Worm (Caenorhabditis elegans) whole organism, L4 larva: ENCODE measurements around the gene R09E10.2.

ENCODE experiments used
- R02D3.7 ChIP-seq: fragments of 150-350 bp; sonication (generic microtip); optimal IDR thresholded peaks from 3 replicates; lab custom pipeline; 2014; ENCODE audit warnings: missing biosample characterization, missing genetic modification characterization
- Y48G9A.11 ChIP-seq: fragments of 200-800 bp; sonication (Bioruptor generic); IDR thresholded peaks from 2 replicates; pipeline ENCODE4 v1.3.6; 2022; ENCODE audit warnings: missing genetic modification reagents, missing genetic modification characterization, missing compliant biosample characterization
- ZK546.5 ChIP-seq, 2 experiments: sonication (generic microtip); optimal IDR thresholded peaks; 2 replicates each; lab custom pipeline; 2017; ENCODE audit warnings: missing biosample characterization in 2 of 2, missing genetic modification characterization in 2 of 2
- aha-1 ChIP-seq: fragments of 150-350 bp; peaks from one replicate; lab custom pipeline; 2014; ENCODE audit warnings: missing biosample characterization, missing genetic modification characterization
- arid-1 ChIP-seq: fragments of 200-800 bp; sonication (Bioruptor generic); conservative IDR thresholded peaks from 2 replicates; pipeline ENCODE4 v1.3.6; 2022; ENCODE audit warnings: missing genetic modification reagents, missing genetic modification characterization, missing compliant biosample characterization
- ceh-28 ChIP-seq: fragments of 150-350 bp; optimal IDR thresholded peaks from 2 replicates; lab custom pipeline; 2014; ENCODE audit warnings: missing biosample characterization, missing genetic modification reagents, missing genetic modification characterization
- ceh-82 ChIP-seq: sonication (generic microtip); optimal IDR thresholded peaks from 2 replicates; lab custom pipeline; 2017; ENCODE audit warnings: missing biosample characterization, missing genetic modification characterization
- daf-8 ChIP-seq: fragments of 200-800 bp; sonication (Bioruptor generic); IDR thresholded peaks from 2 replicates; pipeline ENCODE4 v1.3.6; 2022; ENCODE audit warnings: missing genetic modification characterization, missing compliant biosample characterization
- fos-1 ChIP-seq: fragments of 150-350 bp; optimal IDR thresholded peaks from 2 replicates; lab custom pipeline; 2014; ENCODE audit warnings: missing biosample characterization, missing genetic modification characterization
- hlh-11 ChIP-seq: fragments of 200-800 bp; sonication (Bioruptor generic); optimal IDR thresholded peaks from 2 replicates; lab custom pipeline; 2018; ENCODE audit warnings: mild to moderate bottlenecking, missing genetic modification characterization, missing compliant biosample characterization
- hlh-30 ChIP-seq: sonication (generic microtip); optimal IDR thresholded peaks from 2 replicates; lab custom pipeline; 2017; ENCODE audit warnings: antibody characterized with exemption, mild to moderate bottlenecking, missing genetic modification characterization, missing compliant biosample characterization; ENCODE audit not compliant: insufficient read depth
- hmg-1.1 ChIP-seq: fragments of 200-800 bp; sonication (Bioruptor generic); IDR thresholded peaks from 2 replicates; pipeline ENCODE4 v1.3.6; 2022; ENCODE audit warnings: missing genetic modification reagents, missing genetic modification characterization, missing compliant biosample characterization
- lin-1 ChIP-seq: fragments of 200-800 bp; sonication (Bioruptor generic); IDR thresholded peaks from 2 replicates; pipeline ENCODE4 v1.3.6; 2022; ENCODE audit warnings: missing genetic modification reagents, missing genetic modification characterization, missing compliant biosample characterization
- lin-13 ChIP-seq: fragments of 150-350 bp; optimal IDR thresholded peaks from 2 replicates; lab custom pipeline; 2014; ENCODE audit warnings: missing biosample characterization, missing genetic modification reagents, missing genetic modification characterization
- lin-29 ChIP-seq: fragments of 200-800 bp; sonication (Bioruptor generic); IDR thresholded peaks from 2 replicates; pipeline ENCODE4 v1.3.6; 2022; ENCODE audit warnings: missing genetic modification reagents, missing genetic modification characterization, missing compliant biosample characterization
- lin-38 ChIP-seq: fragments of 200-800 bp; sonication (Bioruptor generic); IDR thresholded peaks from 2 replicates; pipeline ENCODE4 v1.3.6; 2022; ENCODE audit warnings: missing genetic modification reagents, missing genetic modification characterization, missing compliant biosample characterization
- lir-3 ChIP-seq: sonication (generic microtip); optimal IDR thresholded peaks from 2 replicates; lab custom pipeline; 2016; ENCODE audit warnings: mild to moderate bottlenecking, missing genetic modification characterization, missing compliant biosample characterization
- mdl-1 ChIP-seq, 2 experiments: fragments of 150-350 bp in 1 of 2; sonication (generic microtip) in 1 of 2; optimal IDR thresholded peaks; 2 replicates each; lab custom pipeline; 2014 to 2017; ENCODE audit warnings: missing biosample characterization in 2 of 2, missing genetic modification characterization in 2 of 2
- nhr-102 ChIP-seq: sonication (generic microtip); optimal IDR thresholded peaks from 2 replicates; lab custom pipeline; 2016; ENCODE audit warnings: mild to moderate bottlenecking, missing genetic modification characterization, moderate library complexity, missing compliant biosample characterization
- nhr-11 ChIP-seq: fragments of 150-350 bp; optimal IDR thresholded peaks from 2 replicates; lab custom pipeline; 2014; ENCODE audit warnings: missing biosample characterization, missing genetic modification characterization
- nhr-28 ChIP-seq: fragments of 150-350 bp; optimal IDR thresholded peaks from 2 replicates; lab custom pipeline; 2014; ENCODE audit warnings: missing biosample characterization, missing genetic modification characterization
- nhr-6 ChIP-seq: fragments of 150-350 bp; optimal IDR thresholded peaks from 2 replicates; lab custom pipeline; 2014; ENCODE audit warnings: missing biosample characterization, missing genetic modification characterization
- nhr-77 ChIP-seq: fragments of 150-350 bp; optimal IDR thresholded peaks from 2 replicates; lab custom pipeline; 2014; ENCODE audit warnings: missing biosample characterization, missing genetic modification characterization
- pha-4 ChIP-seq, 2 experiments: fragments of 150-350 bp in 1 of 2; fragments of 200-800 bp in 1 of 2; sonication (Bioruptor generic) in 1 of 2; IDR thresholded peaks in 1 of 2; optimal IDR thresholded peaks in 1 of 2; 2 replicates each; pipeline versions ENCODE4 v1.3.6 to Lab custom; 2014 to 2022; ENCODE audit warnings: missing genetic modification characterization in 2 of 2, missing genetic modification reagents in 2 of 2, missing biosample characterization in 1 of 2, missing compliant biosample characterization in 1 of 2
- php-3 ChIP-seq: fragments of 200-800 bp; sonication (Bioruptor generic); IDR thresholded peaks from 2 replicates; pipeline ENCODE4 v1.3.6; 2022; ENCODE audit warnings: missing genetic modification reagents, missing genetic modification characterization, missing compliant biosample characterization
- pqm-1 ChIP-seq: sonication (generic microtip); optimal IDR thresholded peaks from 2 replicates; lab custom pipeline; 2017; ENCODE audit warnings: missing biosample characterization, missing genetic modification characterization
- rbr-2 ChIP-seq: sonication (generic microtip); optimal IDR thresholded peaks from 2 replicates; lab custom pipeline; 2016; ENCODE audit warnings: missing genotype, missing genetic modification characterization, missing compliant biosample characterization
- sdz-12 ChIP-seq: fragments of 200-800 bp; sonication (Bioruptor generic); optimal IDR thresholded peaks from 2 replicates; lab custom pipeline; 2018; ENCODE audit warnings: mild to moderate bottlenecking, missing genetic modification characterization, missing compliant biosample characterization
- snpc-1.2 ChIP-seq: fragments of 200-800 bp; sonication (Bioruptor generic); IDR thresholded peaks from 2 replicates; pipeline ENCODE4 v1.3.6; 2022; ENCODE audit warnings: missing genetic modification reagents, missing genetic modification characterization, missing compliant biosample characterization
- spr-1 ChIP-seq: sonication (generic microtip); optimal IDR thresholded peaks from 2 replicates; lab custom pipeline; 2016; ENCODE audit warnings: mild to moderate bottlenecking, missing genetic modification characterization, missing compliant biosample characterization
- tra-1 ChIP-seq: fragments of 200-800 bp; sonication (Bioruptor generic); IDR thresholded peaks from 2 replicates; pipeline ENCODE4 v1.3.6; 2022; ENCODE audit warnings: missing genetic modification reagents, missing genetic modification characterization, missing compliant biosample characterization
- unc-130 ChIP-seq: sonication (generic microtip); optimal IDR thresholded peaks from 2 replicates; lab custom pipeline; 2016; ENCODE audit warnings: missing genetic modification reagents, missing genetic modification characterization, missing compliant biosample characterization
- unc-62 ChIP-seq, 3 experiments: fragments of 150-350 bp in 1 of 3; sonication (generic microtip); optimal IDR thresholded peaks in 2 of 3; peaks in 1 of 3; 1 replicate in 1 of 3; 2 replicates in 2 of 3; lab custom pipeline; 2014 to 2017; ENCODE audit warnings: missing biosample characterization in 3 of 3, missing genetic modification characterization in 3 of 3, missing genetic modification reagents in 3 of 3, missing genotype in 1 of 3
- zag-1 ChIP-seq: fragments of 150-350 bp; optimal IDR thresholded peaks from 2 replicates; lab custom pipeline; 2014; ENCODE audit warnings: missing biosample characterization, missing genetic modification characterization
- zfp-3 ChIP-seq: fragments of 200-800 bp; sonication (Bioruptor generic); conservative IDR thresholded peaks from 2 replicates; pipeline ENCODE4 v1.3.6; 2022; ENCODE audit warnings: missing genetic modification reagents, missing genetic modification characterization, missing compliant biosample characterization
- zip-11 ChIP-seq: fragments of 200-800 bp; sonication (Bioruptor generic); IDR thresholded peaks from 2 replicates; pipeline ENCODE4 v1.3.6; 2022; ENCODE audit warnings: missing genetic modification characterization, missing compliant biosample characterization
- zip-2 ChIP-seq: fragments of 150-350 bp; optimal IDR thresholded peaks from 2 replicates; lab custom pipeline; 2014; ENCODE audit warnings: missing biosample characterization, missing genetic modification characterization
- ztf-7 ChIP-seq: fragments of 150-350 bp; optimal IDR thresholded peaks from 2 replicates; lab custom pipeline; 2014; ENCODE audit warnings: missing biosample characterization, missing genetic modification characterization

The R09E10.2 gene

DNA sequence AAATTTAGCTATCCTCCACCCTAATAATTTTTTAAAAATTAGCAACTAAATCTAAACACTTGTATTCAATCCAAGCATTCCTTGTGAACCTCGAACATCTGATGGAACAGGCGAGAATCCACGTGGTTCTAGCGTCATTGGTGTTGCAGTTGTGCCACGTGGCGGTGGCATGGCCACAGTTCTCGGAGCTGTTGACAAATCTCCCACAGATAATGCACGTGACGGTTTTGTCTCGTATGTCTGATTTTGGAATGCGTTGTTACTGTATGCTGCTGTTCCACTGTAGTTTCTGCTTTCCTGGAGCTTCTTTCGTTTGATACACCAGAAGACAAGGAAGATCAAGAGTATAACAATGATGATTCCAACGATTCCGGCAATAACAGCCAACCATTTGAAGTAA, 22.1 kb downstream of the R09E10.2 start:
- TF ChIP-seq spr-1 (no peak), unc-62 (GFP tag; optimal IDR thresholded peaks at IDR 0.05 in 1 of 2; lab: Kevin White, UChicago) (peak in 1 of 2 experiments; percentile 92), unc-62 (tag; optimal IDR thresholded peaks at IDR 0.05; lab: Kevin White, UChicago) (no peak)

DNA sequence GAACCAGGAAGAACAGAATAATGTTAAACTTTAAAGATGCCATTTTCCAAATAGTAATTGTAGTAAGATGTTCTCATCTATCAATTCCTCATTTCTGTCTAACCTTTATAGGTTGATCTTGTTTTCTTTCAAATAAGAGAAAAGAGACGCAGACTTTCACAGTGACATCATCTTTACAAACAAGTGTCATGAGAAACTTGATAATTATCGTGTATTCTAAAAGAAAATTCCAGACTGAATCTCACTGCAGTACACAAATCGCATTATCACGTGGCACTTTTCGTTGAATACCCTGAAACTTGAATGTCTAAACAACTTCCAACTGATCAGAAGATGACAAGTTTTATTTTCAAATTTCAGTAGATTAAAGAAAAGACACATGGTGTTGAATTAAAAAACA, 23.0 kb downstream of the R09E10.2 start, which contains the start of gene R09E10.13:
Gene R09E10.13, minus strand, starts transcription at position 61 of the 400 bp plus-strand sequence.
- TF ChIP-seq unc-62 (GFP tag; optimal IDR thresholded peaks at IDR 0.05 in 1 of 2; lab: Kevin White, UChicago) = peak in 1 of 2 experiments; percentile 84
- TF ChIP-seq unc-62 (tag; optimal IDR thresholded peaks at IDR 0.05; lab: Kevin White, UChicago) = no peak
- TF ChIP-seq lin-38 = no peak
- peak; percentile 68 for TF ChIP-seq hlh-30 (tag; lab: Kevin White, UChicago)
- TF ChIP-seq hlh-11 (tag; lab: Kevin White, UChicago) = peak; percentile 42

DNA sequence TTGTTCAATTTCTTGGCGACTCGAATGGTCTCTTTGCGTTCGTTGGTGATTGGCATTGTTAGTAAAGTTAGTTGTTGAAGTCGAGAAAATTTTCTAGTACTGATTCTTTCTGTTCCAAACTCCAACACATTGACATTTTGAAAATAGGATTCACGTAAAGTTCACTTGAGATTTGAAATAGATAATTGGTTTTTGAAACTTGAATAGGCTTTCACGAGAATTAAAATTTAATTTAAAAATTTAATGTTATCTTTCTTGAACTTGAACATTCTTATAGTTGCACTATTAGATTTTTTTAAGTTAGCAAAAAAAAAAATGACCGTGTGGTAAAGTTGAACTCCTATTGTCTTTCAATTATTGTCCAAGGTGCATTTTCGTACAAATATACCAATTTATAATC, 24.1 kb downstream of the R09E10.2 start, which contains the start of gene R09E10.6:
Gene R09E10.6, minus strand, starts transcription at position 101 of the 400 bp plus-strand sequence.
- TF ChIP-seq lir-3 (tag; lab: Kevin White, UChicago) (no peak), php-3 (no peak), lin-29 (GFP tag; lab: Robert Waterston, UW) (no peak)

DNA sequence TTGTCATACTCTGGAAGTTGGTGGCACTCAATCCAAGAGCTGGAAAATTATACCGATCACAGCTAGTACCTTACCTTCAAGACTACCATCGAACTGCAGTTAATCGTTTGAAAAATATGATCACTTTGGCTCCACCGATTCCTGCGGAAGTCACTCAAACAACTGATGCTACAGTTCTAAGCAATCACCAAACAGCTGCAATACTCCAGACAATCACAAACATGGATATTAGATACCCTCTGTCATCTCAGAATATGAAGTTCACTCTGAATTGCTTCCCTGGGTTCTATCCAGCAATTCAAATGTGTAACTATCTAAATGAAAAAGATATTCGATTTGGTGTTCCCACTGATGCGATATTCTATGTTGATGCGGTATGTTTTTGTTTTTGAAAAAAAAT, 29.5 kb downstream of the R09E10.2 start:
- no peak for TF ChIP-seq ztf-7 (tag; lab: Kevin White, UChicago)
- TF ChIP-seq aha-1 = peak; percentile 90
- no peak for TF ChIP-seq pqm-1 (tag; lab: Kevin White, UChicago)

DNA sequence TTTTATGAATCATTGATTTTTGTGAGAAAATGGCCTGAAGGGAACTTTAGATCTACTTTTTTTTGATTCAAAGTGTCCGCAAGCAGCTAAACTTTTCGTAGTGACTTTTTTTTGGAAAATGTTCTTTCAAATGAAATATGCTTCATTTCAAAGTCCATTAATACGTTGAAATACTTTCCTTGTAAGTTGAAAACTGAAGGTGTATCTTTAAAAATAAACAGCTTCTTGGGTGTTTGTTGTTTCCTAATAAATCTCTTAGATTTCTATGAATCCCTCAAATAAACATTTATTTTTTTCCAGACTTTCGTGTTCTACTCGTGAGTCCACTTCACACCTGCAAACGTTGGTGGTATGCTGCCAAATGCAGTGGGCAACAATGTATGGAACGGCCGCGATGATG, 31.4 kb downstream of the R09E10.2 start, which contains the start of gene ebax-1:
Gene ebax-1, plus strand, starts transcription at position 301 of the 400 bp plus-strand sequence.
- TF ChIP-seq zip-11 (GFP tag; lab: Robert Waterston, UW) (no peak), nhr-6 (tag; lab: Kevin White, UChicago) (no peak), zip-2 (tag; lab: Kevin White, UChicago) (no peak), lin-1 (GFP tag; lab: Robert Waterston, UW) (no peak), snpc-1.2 (GFP tag; lab: Robert Waterston, UW) (no peak), lin-13 (GFP tag; lab: Kevin White, UChicago) (no peak), ceh-28 (tag; lab: Kevin White, UChicago) (no peak), zfp-3 (GFP tag; lab: Robert Waterston, UW) (no peak), fos-1 (tag; lab: Kevin White, UChicago) (no peak), sdz-12 (no peak), spr-1 (no peak)

DNA sequence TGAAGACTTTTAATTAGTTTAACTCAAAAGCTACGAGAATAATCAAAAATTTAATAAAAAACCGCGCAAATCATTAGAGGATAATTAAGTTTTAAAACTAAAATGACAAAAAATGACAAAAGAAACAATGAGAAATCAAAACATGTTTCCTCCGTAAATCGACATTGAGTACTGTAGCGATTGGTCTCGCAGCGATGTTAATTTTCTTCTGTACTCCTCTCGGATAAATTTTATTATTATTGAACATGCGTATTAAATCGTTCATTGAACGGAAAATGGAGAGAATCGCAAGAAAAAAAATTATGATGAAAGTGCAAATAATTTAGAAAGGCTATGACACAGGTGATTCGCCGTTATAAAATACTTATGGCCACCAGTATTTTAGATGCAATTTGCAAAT, 32.8 kb downstream of the R09E10.2 start:
- TF ChIP-seq R02D3.7 (tag; lab: Kevin White, UChicago) (peak; percentile 34), arid-1 (GFP tag; lab: Robert Waterston, UW) (no peak)

DNA sequence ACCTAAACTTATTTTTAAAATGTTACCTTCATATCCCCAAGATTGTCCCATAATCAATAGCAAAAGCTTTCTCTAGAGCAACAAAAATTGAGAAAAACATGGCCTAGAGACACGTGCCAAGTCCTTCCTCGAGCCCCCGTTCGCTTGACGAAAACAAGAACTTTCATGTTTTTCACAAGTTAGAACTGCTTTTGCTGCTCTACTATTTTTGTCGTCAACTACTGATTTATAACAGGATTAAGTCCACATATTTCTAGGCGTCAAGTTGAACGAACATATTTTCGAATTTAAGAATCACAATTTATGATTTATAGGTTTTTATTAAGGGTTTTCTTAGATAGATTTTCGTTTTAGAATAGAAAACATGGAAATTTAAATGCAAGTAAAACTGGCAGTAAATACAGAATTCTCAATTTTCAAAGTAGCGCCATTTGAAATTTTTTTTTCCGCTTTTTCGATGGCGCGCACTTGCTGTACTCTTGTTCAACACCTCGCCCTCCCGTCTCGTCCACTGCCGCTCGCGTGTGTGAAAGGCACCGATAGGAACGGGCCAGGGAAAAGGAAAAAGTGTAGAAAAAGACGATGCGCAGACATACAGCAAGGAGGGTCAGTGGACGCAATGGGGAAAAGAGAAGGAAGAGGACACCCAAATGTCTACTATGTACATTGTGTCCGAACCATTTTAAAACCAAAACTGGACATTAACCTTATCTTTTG, 33.7 kb downstream of the R09E10.2 start, which contains the start of gene rad-51:
Gene rad-51, minus strand, starts transcription at position 51 of the 717 bp plus-strand sequence.
- no peak for TF ChIP-seq zag-1 (tag; lab: Kevin White, UChicago)
- peak; percentile 33 for TF ChIP-seq nhr-77
- TF ChIP-seq mdl-1 (tag; optimal IDR thresholded peaks at IDR 0.05; lab: Kevin White, UChicago) = peak in 1 of 2 experiments; percentile 64
- TF ChIP-seq daf-8 (GFP tag; lab: Robert Waterston, UW) = no peak
- TF ChIP-seq pha-4 (GFP tag; IDR thresholded peaks at IDR 0.05; lab: Robert Waterston, UW) = no peak
- no peak for TF ChIP-seq pha-4 (tag; optimal IDR thresholded peaks at IDR 0.05; lab: Kevin White, UChicago)
- no peak for TF ChIP-seq nhr-102 (tag; lab: Kevin White, UChicago)
- no peak for TF ChIP-seq tra-1
- TF ChIP-seq nhr-6 (tag; lab: Kevin White, UChicago) = no peak
- no peak for TF ChIP-seq ZK546.5 (tag; optimal IDR thresholded peaks at IDR 0.05; lab: Kevin White, UChicago)
- no peak for TF ChIP-seq Y48G9A.11 (GFP tag; lab: Robert Waterston, UW)
- no peak for TF ChIP-seq unc-130 (GFP tag; lab: Kevin White, UChicago)
- peak; percentile 76 for TF ChIP-seq nhr-28
- no peak for TF ChIP-seq lin-13 (GFP tag; lab: Kevin White, UChicago)
- no peak for TF ChIP-seq ceh-82
- TF ChIP-seq nhr-11 = no peak
- TF ChIP-seq hmg-1.1 (GFP tag; lab: Robert Waterston, UW) = peak; percentile 81
- TF ChIP-seq pqm-1 (tag; lab: Kevin White, UChicago) = no peak
- TF ChIP-seq aha-1 = peak; percentile 3
- TF ChIP-seq rbr-2 (tag; lab: Kevin White, UChicago) = peak; percentile 67
